Worm (Caenorhabditis elegans) whole organism, L4 larva: ENCODE results near the gene ZK632.10.

Experiments used
- F26F4.8 ChIP-seq: fragments of 200-800 bp; sonication (Bioruptor generic); conservative IDR thresholded peaks from 2 replicates; pipeline ENCODE4 v1.3.6; 2022; ENCODE audit warnings: missing genetic modification characterization, missing compliant biosample characterization
- R02D3.7 ChIP-seq: fragments of 150-350 bp; sonication (generic microtip); optimal IDR thresholded peaks from 3 replicates; lab custom pipeline; 2014; ENCODE audit warnings: missing biosample characterization, missing genetic modification characterization
- Y105C5A.15 ChIP-seq: fragments of 200-800 bp; sonication (Bioruptor generic); IDR thresholded peaks from 2 replicates; pipeline ENCODE4 v1.3.6; 2022; ENCODE audit warnings: missing genetic modification characterization, missing compliant biosample characterization
- Y48G9A.11 ChIP-seq: fragments of 200-800 bp; sonication (Bioruptor generic); IDR thresholded peaks from 2 replicates; pipeline ENCODE4 v1.3.6; 2022; ENCODE audit warnings: missing genetic modification reagents, missing genetic modification characterization, missing compliant biosample characterization
- Y5F2A.4 ChIP-seq: fragments of 200-800 bp; sonication (Bioruptor generic); optimal IDR thresholded peaks from 2 replicates; lab custom pipeline; 2018; ENCODE audit warnings: mild to moderate bottlenecking, missing genetic modification characterization, missing compliant biosample characterization
- Y75B8A.6 ChIP-seq: fragments of 200-800 bp; sonication (Bioruptor generic); IDR thresholded peaks from 2 replicates; pipeline ENCODE4 v1.3.6; 2022; ENCODE audit warnings: missing genetic modification reagents, missing genetic modification characterization, missing compliant biosample characterization
- ZK337.2 ChIP-seq: fragments of 200-800 bp; sonication (Bioruptor generic); IDR thresholded peaks from 2 replicates; pipeline ENCODE4 v1.3.6; 2022; ENCODE audit warnings: missing genetic modification reagents, missing genetic modification characterization, missing compliant biosample characterization
- aha-1 ChIP-seq: fragments of 150-350 bp; peaks from one replicate; lab custom pipeline; 2014; ENCODE audit warnings: missing biosample characterization, missing genetic modification characterization
- aly-2 ChIP-seq: sonication (generic microtip); optimal IDR thresholded peaks from 2 replicates; lab custom pipeline; 2018; ENCODE audit warnings: missing biosample characterization, missing genetic modification characterization
- ceh-20 ChIP-seq: fragments of 200-800 bp; sonication (Bioruptor generic); IDR thresholded peaks from 2 replicates; pipeline ENCODE4 v1.3.6; 2022; ENCODE audit warnings: missing genetic modification reagents, missing genetic modification characterization, missing compliant biosample characterization
- ceh-32 ChIP-seq: sonication (generic microtip); optimal IDR thresholded peaks from 2 replicates; lab custom pipeline; 2016; ENCODE audit warnings: mild to moderate bottlenecking, missing genetic modification characterization, missing compliant biosample characterization; ENCODE audit not compliant: poor library complexity
- cey-2 ChIP-seq: sonication (generic microtip); optimal IDR thresholded peaks from 3 replicates; lab custom pipeline; 2017; ENCODE audit warnings: missing genetic modification characterization, mild to moderate bottlenecking, missing compliant biosample characterization, antibody characterized with exemption, borderline replicate concordance; ENCODE audit not compliant: insufficient read depth
- ctbp-1 ChIP-seq: fragments of 200-800 bp; sonication (Bioruptor generic); IDR thresholded peaks from 2 replicates; pipeline ENCODE4 v1.3.6; 2022; ENCODE audit warnings: missing genetic modification reagents, missing genetic modification characterization, missing compliant biosample characterization
- daf-12 ChIP-seq: fragments of 150-350 bp; optimal IDR thresholded peaks from 2 replicates; lab custom pipeline; 2014; ENCODE audit warnings: missing biosample characterization, missing genetic modification reagents, missing genetic modification characterization
- daf-16 ChIP-seq, 3 experiments: sonication (generic microtip); optimal IDR thresholded peaks; 2 replicates each; lab custom pipeline; 2016 to 2017; ENCODE audit warnings: missing genetic modification characterization in 3 of 3, missing genetic modification reagents in 3 of 3, mild to moderate bottlenecking in 2 of 3, missing compliant biosample characterization in 2 of 3, missing biosample characterization in 1 of 3, moderate library complexity in 1 of 3
- dmd-8 ChIP-seq: fragments of 200-800 bp; sonication (Bioruptor generic); IDR thresholded peaks from 2 replicates; pipeline ENCODE4 v1.3.6; 2022; ENCODE audit warnings: missing genetic modification characterization, missing compliant biosample characterization
- dmd-9 ChIP-seq: fragments of 200-800 bp; sonication (Bioruptor generic); IDR thresholded peaks from 2 replicates; pipeline ENCODE4 v1.3.6; 2022; ENCODE audit warnings: missing genetic modification reagents, missing genetic modification characterization, missing compliant biosample characterization
- dpl-1 ChIP-seq: fragments of 150-350 bp; optimal IDR thresholded peaks from 2 replicates; lab custom pipeline; 2014; ENCODE audit warnings: missing biosample characterization, missing genetic modification reagents, missing genetic modification characterization
- hif-1 ChIP-seq, 2 experiments: sonication (generic microtip); optimal IDR thresholded peaks; 2 replicates each; lab custom pipeline; 2016 to 2017; ENCODE audit warnings: missing compliant biosample characterization in 2 of 2, missing genetic modification characterization in 2 of 2, missing genetic modification reagents in 2 of 2, missing genotype in 2 of 2, mild to moderate bottlenecking in 1 of 2
- hmg-1.1 ChIP-seq: fragments of 200-800 bp; sonication (Bioruptor generic); IDR thresholded peaks from 2 replicates; pipeline ENCODE4 v1.3.6; 2022; ENCODE audit warnings: missing genetic modification reagents, missing genetic modification characterization, missing compliant biosample characterization
- jun-1 ChIP-seq: fragments of 150-350 bp; optimal IDR thresholded peaks from 2 replicates; lab custom pipeline; 2014; ENCODE audit warnings: missing biosample characterization, missing genetic modification reagents, missing genetic modification characterization
- lin-29 ChIP-seq: fragments of 200-800 bp; sonication (Bioruptor generic); IDR thresholded peaks from 2 replicates; pipeline ENCODE4 v1.3.6; 2022; ENCODE audit warnings: missing genetic modification reagents, missing genetic modification characterization, missing compliant biosample characterization
- lin-38 ChIP-seq: fragments of 200-800 bp; sonication (Bioruptor generic); IDR thresholded peaks from 2 replicates; pipeline ENCODE4 v1.3.6; 2022; ENCODE audit warnings: missing genetic modification reagents, missing genetic modification characterization, missing compliant biosample characterization
- lir-3 ChIP-seq: sonication (generic microtip); optimal IDR thresholded peaks from 2 replicates; lab custom pipeline; 2016; ENCODE audit warnings: mild to moderate bottlenecking, missing genetic modification characterization, missing compliant biosample characterization
- lsy-2 ChIP-seq, 2 experiments: fragments of 150-350 bp in 1 of 2; sonication (generic microtip) in 1 of 2; optimal IDR thresholded peaks; 2 replicates each; lab custom pipeline; 2014 to 2017; ENCODE audit warnings: missing biosample characterization in 2 of 2, missing genetic modification characterization in 2 of 2
- madf-5 ChIP-seq, 2 experiments: fragments of 200-800 bp; sonication (Bioruptor generic); IDR thresholded peaks; 2 replicates each; pipeline ENCODE4 v1.3.6; 2022; ENCODE audit warnings: missing compliant biosample characterization in 2 of 2, missing genetic modification characterization in 2 of 2
- mes-2 ChIP-seq: sonication (generic microtip); optimal IDR thresholded peaks from 2 replicates; lab custom pipeline; 2016; ENCODE audit warnings: missing genotype, mild to moderate bottlenecking, missing genetic modification characterization, missing compliant biosample characterization; ENCODE audit not compliant: poor library complexity, severe bottlenecking
- nhr-11 ChIP-seq: fragments of 150-350 bp; optimal IDR thresholded peaks from 2 replicates; lab custom pipeline; 2014; ENCODE audit warnings: missing biosample characterization, missing genetic modification characterization
- nhr-28 ChIP-seq: fragments of 150-350 bp; optimal IDR thresholded peaks from 2 replicates; lab custom pipeline; 2014; ENCODE audit warnings: missing biosample characterization, missing genetic modification characterization
- nhr-42 ChIP-seq: fragments of 200-800 bp; sonication (Bioruptor generic); IDR thresholded peaks from 2 replicates; pipeline ENCODE4 v1.3.6; 2022; ENCODE audit warnings: missing genetic modification characterization, missing compliant biosample characterization
- nhr-6 ChIP-seq: fragments of 150-350 bp; optimal IDR thresholded peaks from 2 replicates; lab custom pipeline; 2014; ENCODE audit warnings: missing biosample characterization, missing genetic modification characterization
- php-3 ChIP-seq: fragments of 200-800 bp; sonication (Bioruptor generic); IDR thresholded peaks from 2 replicates; pipeline ENCODE4 v1.3.6; 2022; ENCODE audit warnings: missing genetic modification reagents, missing genetic modification characterization, missing compliant biosample characterization
- pqm-1 ChIP-seq: sonication (generic microtip); optimal IDR thresholded peaks from 2 replicates; lab custom pipeline; 2017; ENCODE audit warnings: missing biosample characterization, missing genetic modification characterization
- saeg-2 ChIP-seq: fragments of 200-800 bp; sonication (Bioruptor generic); IDR thresholded peaks from 2 replicates; pipeline ENCODE4 v1.3.6; 2022; ENCODE audit warnings: missing genetic modification reagents, missing genetic modification characterization, missing compliant biosample characterization
- snpc-1.2 ChIP-seq: fragments of 200-800 bp; sonication (Bioruptor generic); IDR thresholded peaks from 2 replicates; pipeline ENCODE4 v1.3.6; 2022; ENCODE audit warnings: missing genetic modification reagents, missing genetic modification characterization, missing compliant biosample characterization
- snpc-4 ChIP-seq: fragments of 150-350 bp; optimal IDR thresholded peaks from 2 replicates; lab custom pipeline; 2014; ENCODE audit warnings: missing biosample characterization, missing genetic modification characterization
- unc-130 ChIP-seq: sonication (generic microtip); optimal IDR thresholded peaks from 2 replicates; lab custom pipeline; 2016; ENCODE audit warnings: missing genetic modification reagents, missing genetic modification characterization, missing compliant biosample characterization
- unc-62 ChIP-seq, 3 experiments: fragments of 150-350 bp in 1 of 3; sonication (generic microtip); optimal IDR thresholded peaks in 2 of 3; peaks in 1 of 3; 1 replicate in 1 of 3; 2 replicates in 2 of 3; lab custom pipeline; 2014 to 2017; ENCODE audit warnings: missing biosample characterization in 3 of 3, missing genetic modification characterization in 3 of 3, missing genetic modification reagents in 3 of 3, missing genotype in 1 of 3
- zfp-3 ChIP-seq: fragments of 200-800 bp; sonication (Bioruptor generic); conservative IDR thresholded peaks from 2 replicates; pipeline ENCODE4 v1.3.6; 2022; ENCODE audit warnings: missing genetic modification reagents, missing genetic modification characterization, missing compliant biosample characterization
- zip-2 ChIP-seq: fragments of 150-350 bp; optimal IDR thresholded peaks from 2 replicates; lab custom pipeline; 2014; ENCODE audit warnings: missing biosample characterization, missing genetic modification characterization
- ztf-11 ChIP-seq: fragments of 150-350 bp; optimal IDR thresholded peaks from 2 replicates; lab custom pipeline; 2014; ENCODE audit warnings: missing biosample characterization, missing genetic modification characterization
- ztf-7 ChIP-seq: fragments of 150-350 bp; optimal IDR thresholded peaks from 2 replicates; lab custom pipeline; 2014; ENCODE audit warnings: missing biosample characterization, missing genetic modification characterization

ZK632.10 gene

ce11 chrIII:9798478-9799157, 28.9 kb downstream of the ZK632.10 start, which contains the start of gene ZK632.2:
ZK632.2 (plus strand) TSS chrIII:9799107.
- TF ChIP-seq R02D3.7 (tag; lab: Kevin White, UChicago) (no peak), aha-1 (peak; percentile 68), hmg-1.1 (GFP tag; lab: Robert Waterston, UW) (0 out of 2 replicates have a peak, but pooled peaks have one; percentile 8), lsy-2 (tag; optimal IDR thresholded peaks at IDR 0.05; lab: Kevin White, UChicago) (peak in 1 of 2 experiments; percentile 56), mes-2 (tag; lab: Kevin White, UChicago) (peak; percentile 89), lin-38 (GFP tag; lab: Robert Waterston, UW) (peak; percentile 26), ctbp-1 (GFP tag; lab: Robert Waterston, UW) (no peak), daf-16 (GFP tag; optimal IDR thresholded peaks at IDR 0.05; lab: Kevin White, UChicago) (no peak), daf-16 (tag; optimal IDR thresholded peaks at IDR 0.05; lab: Kevin White, UChicago) (peak; percentile 10)

DNA sequence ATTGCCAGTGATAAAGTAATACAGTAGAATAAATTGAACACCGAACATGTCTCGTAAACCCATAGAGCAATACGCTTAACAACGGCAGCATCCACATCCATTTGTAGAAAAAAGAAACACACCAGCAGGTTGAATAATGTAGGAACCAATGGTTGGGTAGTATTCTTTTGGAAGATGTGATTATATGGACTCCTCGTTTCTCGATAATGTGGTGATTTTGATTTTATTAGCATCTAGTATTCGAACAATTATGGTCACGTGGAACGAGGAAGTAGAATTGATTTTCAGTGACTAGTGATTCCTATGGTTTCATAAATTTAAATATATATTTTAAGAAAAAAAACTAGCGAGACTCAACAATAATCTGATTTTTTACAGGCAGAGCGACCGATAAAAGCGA, 31.1 kb downstream of the ZK632.10 start, which contains the start of gene srxa-10:
srxa-10 (minus strand) TSS at position 101 of the 400 bp plus-strand sequence.
- TF ChIP-seq Y5F2A.4 (GFP tag; lab: Kevin White, UChicago) (no peak), ztf-7 (tag; lab: Kevin White, UChicago) (no peak), ztf-11 (tag; lab: Kevin White, UChicago) (no peak), hif-1 (tag; optimal IDR thresholded peaks at IDR 0.05; lab: Kevin White, UChicago) (no peak), zip-2 (tag; lab: Kevin White, UChicago) (no peak), nhr-28 (tag; lab: Kevin White, UChicago) (no peak), nhr-11 (tag; lab: Kevin White, UChicago) (no peak), aly-2 (tag; lab: Kevin White, UChicago) (no peak), lin-38 (GFP tag; lab: Robert Waterston, UW) (no peak), dmd-8 (GFP tag; lab: Robert Waterston, UW) (no peak), zfp-3 (no peak), ceh-20 (GFP tag; lab: Robert Waterston, UW) (no peak), nhr-42 (no peak), ceh-32 (no peak), snpc-1.2 (GFP tag; lab: Robert Waterston, UW) (no peak), Y105C5A.15 (GFP tag; lab: Robert Waterston, UW) (no peak)

DNA sequence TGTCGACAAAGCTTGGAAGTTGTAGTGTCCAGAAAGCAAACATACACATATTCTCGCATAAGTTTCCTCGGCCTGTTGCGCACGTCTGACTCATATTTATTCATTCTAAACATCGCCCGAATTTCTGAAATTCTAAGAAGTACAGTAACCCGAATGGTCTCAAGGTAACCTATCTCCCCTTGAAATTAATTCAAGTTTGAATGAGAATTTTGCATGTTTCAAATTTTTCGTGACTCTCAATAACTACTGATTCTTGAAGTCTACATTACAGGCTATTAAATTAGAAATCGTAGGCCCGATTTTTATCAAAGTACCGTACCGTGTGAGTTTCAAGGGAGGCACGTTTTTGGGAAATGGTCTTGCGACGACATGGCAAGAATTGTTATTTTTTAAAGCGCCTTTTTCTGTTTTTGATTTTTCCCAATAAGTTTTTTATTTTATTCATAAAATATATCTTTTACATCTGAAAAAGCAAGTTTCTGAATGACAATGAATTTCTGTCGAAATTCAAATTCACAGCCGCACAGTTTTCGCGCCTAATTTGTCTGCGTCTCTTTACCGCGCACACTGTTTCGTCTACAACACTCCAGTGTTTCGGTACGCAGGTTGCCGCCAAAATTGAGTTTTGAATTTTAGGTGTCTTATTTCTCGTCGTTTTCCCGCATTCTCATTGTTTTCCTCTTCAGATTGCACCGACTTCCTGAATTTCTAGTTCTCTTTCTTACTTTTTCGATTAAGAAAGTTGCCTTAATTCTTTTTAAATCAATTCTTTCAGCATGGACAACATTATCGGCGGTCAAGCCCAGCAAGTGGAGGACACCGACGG, 33.7 kb downstream of the ZK632.10 start, which contains the start of the genes R10E11.9 and mcm-6:
R10E11.9 (minus strand) TSS at position 51 of the 826 bp plus-strand sequence.
mcm-6 (plus strand) TSS at position 776 of the 826 bp plus-strand sequence.
- peak; percentile 79 for TF ChIP-seq dpl-1
- TF ChIP-seq mes-2 (tag; lab: Kevin White, UChicago) = no peak
- peak in 1 of 2 experiments; percentile 11 for TF ChIP-seq unc-62 (GFP tag; optimal IDR thresholded peaks at IDR 0.05 in 1 of 2; lab: Kevin White, UChicago)
- no peak for TF ChIP-seq unc-62 (tag; optimal IDR thresholded peaks at IDR 0.05; lab: Kevin White, UChicago)
- no peak for TF ChIP-seq jun-1 (tag; lab: Kevin White, UChicago)
- TF ChIP-seq hmg-1.1 (GFP tag; lab: Robert Waterston, UW) = no peak
- TF ChIP-seq cey-2 (tag; lab: Kevin White, UChicago) = no peak
- no peak for TF ChIP-seq pqm-1 (tag; lab: Kevin White, UChicago)
- peak; percentile 62 for TF ChIP-seq unc-130
- peak; percentile 70 for TF ChIP-seq nhr-28 (tag; lab: Kevin White, UChicago)
- TF ChIP-seq aly-2 (tag; lab: Kevin White, UChicago) = no peak
- no peak for TF ChIP-seq Y48G9A.11 (GFP tag; lab: Robert Waterston, UW)
- no peak for TF ChIP-seq lir-3 (tag; lab: Kevin White, UChicago)
- TF ChIP-seq lin-29 (GFP tag; lab: Robert Waterston, UW) = no peak
- TF ChIP-seq dmd-9 = no peak
- no peak for TF ChIP-seq F26F4.8
- no peak for TF ChIP-seq daf-12 (tag; lab: Kevin White, UChicago)
- TF ChIP-seq Y75B8A.6 (GFP tag; lab: Robert Waterston, UW) = no peak
- TF ChIP-seq daf-16 (GFP tag; optimal IDR thresholded peaks at IDR 0.05; lab: Kevin White, UChicago) = no peak
- peak; percentile 23 for TF ChIP-seq daf-16 (tag; optimal IDR thresholded peaks at IDR 0.05; lab: Kevin White, UChicago)
- TF ChIP-seq saeg-2 = no peak
- TF ChIP-seq ZK337.2 (GFP tag; lab: Robert Waterston, UW) = no peak
- TF ChIP-seq php-3 (GFP tag; lab: Robert Waterston, UW) = no peak
- no peak for TF ChIP-seq snpc-4 (tag; lab: Kevin White, UChicago)
- no peak for TF ChIP-seq ztf-11 (tag; lab: Kevin White, UChicago)
- TF ChIP-seq nhr-6 (tag; lab: Kevin White, UChicago) = no peak
- no peak for TF ChIP-seq madf-5 (GFP tag; IDR thresholded peaks at IDR 0.05; lab: Robert Waterston, UW)
